Worm (Caenorhabditis elegans) whole organism, L4 larva: Measurements from ENCODE around the gene C12D8.21.

Source experiments
- D1046.2 ChIP-seq: fragments of 200-800 bp; sonication (Bioruptor generic); IDR thresholded peaks from 2 replicates; pipeline ENCODE4 v1.3.6; 2022; ENCODE audit warnings: missing genetic modification characterization, missing compliant biosample characterization
- F26F4.8 ChIP-seq: fragments of 200-800 bp; sonication (Bioruptor generic); conservative IDR thresholded peaks from 2 replicates; pipeline ENCODE4 v1.3.6; 2022; ENCODE audit warnings: missing genetic modification characterization, missing compliant biosample characterization
- F44E2.7 ChIP-seq: fragments of 200-800 bp; sonication (Bioruptor generic); IDR thresholded peaks from 2 replicates; pipeline ENCODE4 v2.1.2; 2022; ENCODE audit warnings: missing genetic modification characterization, missing compliant biosample characterization
- F49E8.2 ChIP-seq: sonication (generic microtip); optimal IDR thresholded peaks from 2 replicates; lab custom pipeline; 2016; ENCODE audit warnings: missing compliant biosample characterization, mild to moderate bottlenecking, missing genetic modification characterization, borderline replicate concordance
- Y48G9A.11 ChIP-seq: fragments of 200-800 bp; sonication (Bioruptor generic); IDR thresholded peaks from 2 replicates; pipeline ENCODE4 v1.3.6; 2022; ENCODE audit warnings: missing genetic modification reagents, missing genetic modification characterization, missing compliant biosample characterization
- ZK337.2 ChIP-seq: fragments of 200-800 bp; sonication (Bioruptor generic); IDR thresholded peaks from 2 replicates; pipeline ENCODE4 v1.3.6; 2022; ENCODE audit warnings: missing genetic modification reagents, missing genetic modification characterization, missing compliant biosample characterization
- ZK546.5 ChIP-seq, 2 experiments: sonication (generic microtip); optimal IDR thresholded peaks; 2 replicates each; lab custom pipeline; 2017; ENCODE audit warnings: missing biosample characterization in 2 of 2, missing genetic modification characterization in 2 of 2
- ceh-44 ChIP-seq: fragments of 200-800 bp; sonication (Bioruptor generic); IDR thresholded peaks from 2 replicates; pipeline ENCODE4 v1.3.6; 2022; ENCODE audit warnings: missing genetic modification reagents, missing genetic modification characterization, missing compliant biosample characterization
- ceh-62 ChIP-seq: sonication (generic microtip); optimal IDR thresholded peaks from 2 replicates; lab custom pipeline; 2017; ENCODE audit warnings: missing biosample characterization, missing genetic modification characterization
- ceh-82 ChIP-seq: sonication (generic microtip); optimal IDR thresholded peaks from 2 replicates; lab custom pipeline; 2017; ENCODE audit warnings: missing biosample characterization, missing genetic modification characterization
- ces-1 ChIP-seq: fragments of 150-350 bp; sonication (generic microtip); optimal IDR thresholded peaks from 4 replicates; lab custom pipeline; 2014; ENCODE audit warnings: missing biosample characterization, missing genetic modification reagents, missing genetic modification characterization
- daf-16 ChIP-seq, 3 experiments: sonication (generic microtip); optimal IDR thresholded peaks; 2 replicates each; lab custom pipeline; 2016 to 2017; ENCODE audit warnings: missing genetic modification characterization in 3 of 3, missing genetic modification reagents in 3 of 3, mild to moderate bottlenecking in 2 of 3, missing compliant biosample characterization in 2 of 3, missing biosample characterization in 1 of 3, moderate library complexity in 1 of 3
- dmd-9 ChIP-seq: fragments of 200-800 bp; sonication (Bioruptor generic); IDR thresholded peaks from 2 replicates; pipeline ENCODE4 v1.3.6; 2022; ENCODE audit warnings: missing genetic modification reagents, missing genetic modification characterization, missing compliant biosample characterization
- duxl-1 ChIP-seq: sonication (generic microtip); optimal IDR thresholded peaks from 2 replicates; lab custom pipeline; 2016; ENCODE audit warnings: mild to moderate bottlenecking, missing genetic modification characterization, moderate library complexity, missing compliant biosample characterization; ENCODE audit not compliant: poor library complexity
- dve-1 ChIP-seq: sonication (generic microtip); optimal IDR thresholded peaks from 2 replicates; lab custom pipeline; 2017; ENCODE audit warnings: antibody characterized with exemption, mild to moderate bottlenecking, missing genetic modification characterization, missing compliant biosample characterization; ENCODE audit not compliant: insufficient read depth
- egl-43 ChIP-seq: fragments of 200-800 bp; sonication (Bioruptor generic); IDR thresholded peaks from 2 replicates; pipeline ENCODE4 v1.3.6; 2022; ENCODE audit warnings: missing genetic modification reagents, missing genetic modification characterization, missing compliant biosample characterization
- fos-1 ChIP-seq: fragments of 150-350 bp; optimal IDR thresholded peaks from 2 replicates; lab custom pipeline; 2014; ENCODE audit warnings: missing biosample characterization, missing genetic modification characterization
- hif-1 ChIP-seq, 2 experiments: sonication (generic microtip); optimal IDR thresholded peaks; 2 replicates each; lab custom pipeline; 2016 to 2017; ENCODE audit warnings: missing compliant biosample characterization in 2 of 2, missing genetic modification characterization in 2 of 2, missing genetic modification reagents in 2 of 2, missing genotype in 2 of 2, mild to moderate bottlenecking in 1 of 2
- hlh-30 ChIP-seq: sonication (generic microtip); optimal IDR thresholded peaks from 2 replicates; lab custom pipeline; 2017; ENCODE audit warnings: antibody characterized with exemption, mild to moderate bottlenecking, missing genetic modification characterization, missing compliant biosample characterization; ENCODE audit not compliant: insufficient read depth
- lim-7 ChIP-seq: fragments of 200-800 bp; sonication (Bioruptor generic); IDR thresholded peaks from 2 replicates; pipeline ENCODE4 v1.3.6; 2022; ENCODE audit warnings: missing genetic modification characterization, missing compliant biosample characterization
- lin-1 ChIP-seq: fragments of 200-800 bp; sonication (Bioruptor generic); IDR thresholded peaks from 2 replicates; pipeline ENCODE4 v1.3.6; 2022; ENCODE audit warnings: missing genetic modification reagents, missing genetic modification characterization, missing compliant biosample characterization
- lin-38 ChIP-seq: fragments of 200-800 bp; sonication (Bioruptor generic); IDR thresholded peaks from 2 replicates; pipeline ENCODE4 v1.3.6; 2022; ENCODE audit warnings: missing genetic modification reagents, missing genetic modification characterization, missing compliant biosample characterization
- lin-39 ChIP-seq: fragments of 150-350 bp; optimal IDR thresholded peaks from 2 replicates; lab custom pipeline; 2014; ENCODE audit warnings: missing biosample characterization, missing genetic modification reagents, missing genetic modification characterization
- lsy-2 ChIP-seq, 2 experiments: fragments of 150-350 bp in 1 of 2; sonication (generic microtip) in 1 of 2; optimal IDR thresholded peaks; 2 replicates each; lab custom pipeline; 2014 to 2017; ENCODE audit warnings: missing biosample characterization in 2 of 2, missing genetic modification characterization in 2 of 2
- mes-2 ChIP-seq: sonication (generic microtip); optimal IDR thresholded peaks from 2 replicates; lab custom pipeline; 2016; ENCODE audit warnings: missing genotype, mild to moderate bottlenecking, missing genetic modification characterization, missing compliant biosample characterization; ENCODE audit not compliant: poor library complexity, severe bottlenecking
- mxl-3 ChIP-seq: fragments of 200-800 bp; sonication (Bioruptor generic); optimal IDR thresholded peaks from 2 replicates; lab custom pipeline; 2018; ENCODE audit warnings: mild to moderate bottlenecking, missing genetic modification characterization, missing compliant biosample characterization
- nhr-10 ChIP-seq: fragments of 150-350 bp; optimal IDR thresholded peaks from 2 replicates; lab custom pipeline; 2014; ENCODE audit warnings: missing biosample characterization, missing genetic modification characterization
- nhr-111 ChIP-seq: fragments of 200-800 bp; sonication (Bioruptor generic); optimal IDR thresholded peaks from 2 replicates; lab custom pipeline; 2018; ENCODE audit warnings: mild to moderate bottlenecking, missing genetic modification characterization, missing compliant biosample characterization
- nhr-237 ChIP-seq: sonication (generic microtip); optimal IDR thresholded peaks from 2 replicates; lab custom pipeline; 2017; ENCODE audit warnings: missing biosample characterization, missing genetic modification characterization
- nhr-25 ChIP-seq: sonication (generic microtip); optimal IDR thresholded peaks from 2 replicates; lab custom pipeline; 2017; ENCODE audit warnings: missing genetic modification characterization, mild to moderate bottlenecking, missing compliant biosample characterization, antibody characterized with exemption, moderate library complexity, borderline replicate concordance; ENCODE audit not compliant: insufficient read depth
- nhr-28 ChIP-seq: fragments of 150-350 bp; optimal IDR thresholded peaks from 2 replicates; lab custom pipeline; 2014; ENCODE audit warnings: missing biosample characterization, missing genetic modification characterization
- nhr-48 ChIP-seq: sonication (generic microtip); optimal IDR thresholded peaks from 2 replicates; lab custom pipeline; 2016; ENCODE audit warnings: mild to moderate bottlenecking, missing genetic modification characterization, missing compliant biosample characterization
- nhr-6 ChIP-seq: fragments of 150-350 bp; optimal IDR thresholded peaks from 2 replicates; lab custom pipeline; 2014; ENCODE audit warnings: missing biosample characterization, missing genetic modification characterization
- nhr-76 ChIP-seq: fragments of 150-350 bp; optimal IDR thresholded peaks from 2 replicates; lab custom pipeline; 2014; ENCODE audit warnings: missing biosample characterization, missing genetic modification characterization
- nhr-77 ChIP-seq: fragments of 150-350 bp; optimal IDR thresholded peaks from 2 replicates; lab custom pipeline; 2014; ENCODE audit warnings: missing biosample characterization, missing genetic modification characterization
- pha-4 ChIP-seq, 2 experiments: fragments of 150-350 bp in 1 of 2; fragments of 200-800 bp in 1 of 2; sonication (Bioruptor generic) in 1 of 2; IDR thresholded peaks in 1 of 2; optimal IDR thresholded peaks in 1 of 2; 2 replicates each; pipeline versions ENCODE4 v1.3.6 to Lab custom; 2014 to 2022; ENCODE audit warnings: missing genetic modification characterization in 2 of 2, missing genetic modification reagents in 2 of 2, missing biosample characterization in 1 of 2, missing compliant biosample characterization in 1 of 2
- php-3 ChIP-seq: fragments of 200-800 bp; sonication (Bioruptor generic); IDR thresholded peaks from 2 replicates; pipeline ENCODE4 v1.3.6; 2022; ENCODE audit warnings: missing genetic modification reagents, missing genetic modification characterization, missing compliant biosample characterization
- pqm-1 ChIP-seq: sonication (generic microtip); optimal IDR thresholded peaks from 2 replicates; lab custom pipeline; 2017; ENCODE audit warnings: missing biosample characterization, missing genetic modification characterization
- sdz-12 ChIP-seq: fragments of 200-800 bp; sonication (Bioruptor generic); optimal IDR thresholded peaks from 2 replicates; lab custom pipeline; 2018; ENCODE audit warnings: mild to moderate bottlenecking, missing genetic modification characterization, missing compliant biosample characterization
- tag-97 ChIP-seq: fragments of 200-800 bp; sonication (Bioruptor generic); IDR thresholded peaks from 2 replicates; pipeline ENCODE4 v1.3.6; 2022; ENCODE audit warnings: missing genetic modification characterization, missing compliant biosample characterization
- unc-130 ChIP-seq: sonication (generic microtip); optimal IDR thresholded peaks from 2 replicates; lab custom pipeline; 2016; ENCODE audit warnings: missing genetic modification reagents, missing genetic modification characterization, missing compliant biosample characterization
- unc-62 ChIP-seq, 3 experiments: fragments of 150-350 bp in 1 of 3; sonication (generic microtip); optimal IDR thresholded peaks in 2 of 3; peaks in 1 of 3; 1 replicate in 1 of 3; 2 replicates in 2 of 3; lab custom pipeline; 2014 to 2017; ENCODE audit warnings: missing biosample characterization in 3 of 3, missing genetic modification characterization in 3 of 3, missing genetic modification reagents in 3 of 3, missing genotype in 1 of 3
- zfp-3 ChIP-seq: fragments of 200-800 bp; sonication (Bioruptor generic); conservative IDR thresholded peaks from 2 replicates; pipeline ENCODE4 v1.3.6; 2022; ENCODE audit warnings: missing genetic modification reagents, missing genetic modification characterization, missing compliant biosample characterization
- ztf-11 ChIP-seq: fragments of 150-350 bp; optimal IDR thresholded peaks from 2 replicates; lab custom pipeline; 2014; ENCODE audit warnings: missing biosample characterization, missing genetic modification characterization
- ztf-7 ChIP-seq: fragments of 150-350 bp; optimal IDR thresholded peaks from 2 replicates; lab custom pipeline; 2014; ENCODE audit warnings: missing biosample characterization, missing genetic modification characterization

The C12D8.21 gene

DNA sequence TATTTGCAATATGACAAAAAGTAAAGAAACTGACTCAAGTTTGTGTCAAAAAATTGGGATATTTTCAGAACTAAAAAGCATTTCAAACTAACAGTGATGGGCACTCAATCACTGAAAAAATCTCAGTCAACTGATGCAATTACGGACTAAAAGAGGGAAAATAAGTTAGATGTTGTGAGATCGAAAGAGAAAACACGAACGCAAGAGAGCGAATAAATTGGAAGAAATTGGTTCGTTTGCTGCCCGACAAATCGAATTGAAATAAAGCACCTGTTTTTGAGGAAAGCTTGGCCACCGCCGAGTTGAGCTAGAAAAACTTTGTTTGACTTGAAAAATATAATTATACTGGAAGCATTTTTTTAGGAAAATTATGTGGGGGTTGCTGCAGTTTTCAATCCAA, 25.1 kb upstream of the C12D8.21 start:
- TF ChIP-seq nhr-237, result no peak
- peak; percentile 54 for TF ChIP-seq ces-1
- no peak for TF ChIP-seq fos-1 (tag; lab: Kevin White, UChicago)
- TF ChIP-seq zfp-3 (GFP tag; lab: Robert Waterston, UW), result no peak
- TF ChIP-seq, all 104 proteins: peak for 1

- TF ChIP-seq nhr-48 (no peak), tag-97 (no peak), ces-1 (peak; percentile 73), lin-39 (tag; lab: Kevin White, UChicago) (no peak)
Measured at ce11 chrV:10265019-10265418, 24.0 kb upstream of the C12D8.21 start.

DNA sequence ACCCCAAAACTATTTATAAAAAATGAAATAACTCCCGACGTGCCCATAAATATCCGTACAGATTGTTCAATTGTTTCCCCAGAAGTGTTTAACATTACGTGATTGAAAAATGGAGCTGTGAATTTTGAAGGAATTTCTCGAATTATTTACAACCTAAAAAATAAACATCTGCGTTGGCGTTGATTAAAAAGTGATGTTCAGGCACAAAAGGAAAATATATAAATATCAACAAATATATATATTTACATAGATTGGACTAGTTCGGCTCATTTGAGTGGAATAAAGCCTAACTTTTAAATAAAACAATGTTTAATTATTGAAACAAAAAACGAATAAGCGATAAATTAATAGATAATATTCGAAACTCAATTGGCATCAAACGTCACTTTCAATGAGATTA, 19.5 kb upstream of the C12D8.21 start, which contains the start of gene sri-18:
Gene sri-18, minus strand, starts transcription at position 101 of the 400 bp plus-strand sequence.
- TF ChIP-seq unc-130 (GFP tag; lab: Kevin White, UChicago), result no peak
- TF ChIP-seq nhr-25, result no peak
- TF ChIP-seq F49E8.2, result no peak
- TF ChIP-seq hlh-30, result no peak
- TF ChIP-seq nhr-77 (tag; lab: Kevin White, UChicago), result no peak
- no peak for TF ChIP-seq Y48G9A.11 (GFP tag; lab: Robert Waterston, UW)
- TF ChIP-seq nhr-76, result no peak
- TF ChIP-seq dve-1, result no peak
- no peak for TF ChIP-seq mxl-3 (GFP tag; lab: Kevin White, UChicago)
- TF ChIP-seq lin-39 (tag; lab: Kevin White, UChicago), result no peak
- TF ChIP-seq duxl-1 (tag; lab: Kevin White, UChicago), result no peak
- TF ChIP-seq F26F4.8, result no peak
- TF ChIP-seq nhr-28 (tag; lab: Kevin White, UChicago), result no peak

ce11 chrV:10256050-10256449, 15.1 kb upstream of the C12D8.21 start, which contains the start of gene nhr-232:
Gene nhr-232, plus strand, starts transcription at chrV:10256170.
- TF ChIP-seq dmd-9 (GFP tag; lab: Robert Waterston, UW) (no peak), lim-7 (GFP tag; lab: Robert Waterston, UW) (no peak), F44E2.7 (GFP tag; lab: Robert Waterston, UW) (no peak), hlh-30 (peak; percentile 75), nhr-48 (no peak), pqm-1 (tag; lab: Kevin White, UChicago) (peak; percentile 86), daf-16 (GFP tag; optimal IDR thresholded peaks at IDR 0.05; lab: Kevin White, UChicago) (no peak), daf-16 (tag; optimal IDR thresholded peaks at IDR 0.05; lab: Kevin White, UChicago) (peak; percentile 89), ztf-7 (no peak), ceh-44 (GFP tag; lab: Robert Waterston, UW) (no peak), nhr-28 (tag; lab: Kevin White, UChicago) (peak; percentile 80), lsy-2 (tag; optimal IDR thresholded peaks at IDR 0.05; lab: Kevin White, UChicago) (no peak), hif-1 (tag; optimal IDR thresholded peaks at IDR 0.05; lab: Kevin White, UChicago) (no peak), lin-38 (GFP tag; lab: Robert Waterston, UW) (no peak), mes-2 (tag; lab: Kevin White, UChicago) (peak; percentile 33), ces-1 (no peak), php-3 (GFP tag; lab: Robert Waterston, UW) (peak; percentile 63), nhr-111 (no peak), lin-1 (no peak), ZK546.5 (tag; optimal IDR thresholded peaks at IDR 0.05; lab: Kevin White, UChicago) (no peak), sdz-12 (no peak), nhr-77 (tag; lab: Kevin White, UChicago) (peak; percentile 73), nhr-6 (tag; lab: Kevin White, UChicago) (no peak), D1046.2 (GFP tag; lab: Robert Waterston, UW) (no peak), egl-43 (no peak), ceh-82 (tag; lab: Kevin White, UChicago) (no peak), ztf-11 (tag; lab: Kevin White, UChicago) (no peak), ZK337.2 (no peak), pha-4 (GFP tag; IDR thresholded peaks at IDR 0.05; lab: Robert Waterston, UW) (no peak), pha-4 (tag; optimal IDR thresholded peaks at IDR 0.05; lab: Kevin White, UChicago) (peak; percentile 14), nhr-10 (tag; lab: Kevin White, UChicago) (no peak), ceh-62 (tag; lab: Kevin White, UChicago) (no peak), unc-62 (GFP tag; optimal IDR thresholded peaks at IDR 0.05 in 1 of 2; lab: Kevin White, UChicago) (no peak), unc-62 (tag; optimal IDR thresholded peaks at IDR 0.05; lab: Kevin White, UChicago) (no peak)
